Worm (Caenorhabditis elegans): Measurements from ENCODE around the gene K06A4.6.

Gene K06A4.6

ce11 chrV:9471675-9472074 lies 8.8 kb downstream of the K06A4.6 start, which contains the start of gene flp-6:
Gene flp-6, plus strand, starts transcription at chrV:9471975.
- TF ChIP-seq sem-2 (GFP tag; optimal IDR thresholded peaks at IDR 0.05) = no peak
- TF ChIP-seq pha-4 (tag; optimal IDR thresholded peaks at IDR 0.05) = no peak
- TF ChIP-seq unc-62 (GFP tag; optimal IDR thresholded peaks at IDR 0.05) = no peak
- no peak for TF ChIP-seq mab-5 (tag; optimal IDR thresholded peaks at IDR 0.05)
- no peak for TF ChIP-seq drap-1 (GFP tag; optimal IDR thresholded peaks at IDR 0.05)
- no peak for TF ChIP-seq unc-39 (tag; optimal IDR thresholded peaks at IDR 0.05)
- TF ChIP-seq lsy-2 (tag; optimal IDR thresholded peaks at IDR 0.05) = no peak
- TF ChIP-seq flh-1 (GFP tag; optimal IDR thresholded peaks at IDR 0.05) = no peak
- TF ChIP-seq hlh-1 (tag; optimal IDR thresholded peaks at IDR 0.05) = no peak

- TF ChIP-seq ces-1 (GFP tag; optimal IDR thresholded peaks at IDR 0.05) = no peak
- TF ChIP-seq bed-3 (GFP tag; optimal IDR thresholded peaks at IDR 0.05) = no peak
- no peak for TF ChIP-seq nhr-28 (tag; optimal IDR thresholded peaks at IDR 0.05)
- TF ChIP-seq unc-39 (tag; optimal IDR thresholded peaks at IDR 0.05) = no peak
- no peak for TF ChIP-seq snpc-4 (tag; optimal IDR thresholded peaks at IDR 0.05)
- TF ChIP-seq flh-1 (GFP tag; optimal IDR thresholded peaks at IDR 0.05) = no peak
- TF ChIP-seq ceh-83 (GFP tag; optimal IDR thresholded peaks at IDR 0.05) = no peak
- TF ChIP-seq hlh-1 (tag; optimal IDR thresholded peaks at IDR 0.05) = no peak
- no peak for TF ChIP-seq nhr-12 (tag; optimal IDR thresholded peaks at IDR 0.05)
- TF ChIP-seq elt-3 (tag; optimal IDR thresholded peaks at IDR 0.05) = no peak
- TF ChIP-seq pha-4 (tag; optimal IDR thresholded peaks at IDR 0.05) = no peak
- no peak for TF ChIP-seq unc-120 (tag; optimal IDR thresholded peaks at IDR 0.05; ENCODE audit: poor library complexity, severe bottlenecking)
- TF ChIP-seq ham-2 (GFP tag; optimal IDR thresholded peaks at IDR 0.05) = no peak
These were observed 14.9 kb downstream of the K06A4.6 start for ce11 chrV:9465529-9465928.

ce11 chrV:9462605-9463004 lies 17.9 kb downstream of the K06A4.6 start, which contains the start of gene F07D3.3:
Gene F07D3.3, minus strand, starts transcription at chrV:9462705.
- TF ChIP-seq nhr-76 (tag; optimal IDR thresholded peaks at IDR 0.05) (no peak), pha-4 (tag; optimal IDR thresholded peaks at IDR 0.05) (no peak), snpc-4 (tag; optimal IDR thresholded peaks at IDR 0.05) (no peak), blmp-1 (tag; optimal IDR thresholded peaks at IDR 0.05) (no peak), ceh-43 (GFP tag; optimal IDR thresholded peaks at IDR 0.05) (no peak), lin-32 (GFP tag; optimal IDR thresholded peaks at IDR 0.05) (no peak), bed-3 (GFP tag; optimal IDR thresholded peaks at IDR 0.05) (no peak), sem-2 (GFP tag; optimal IDR thresholded peaks at IDR 0.05) (no peak), nhr-2 (tag; optimal IDR thresholded peaks at IDR 0.05) (no peak), elt-1 (tag; optimal IDR thresholded peaks at IDR 0.05; ENCODE audit: borderline replicate concordance, insufficient read depth) (no peak), nhr-28 (tag; optimal IDR thresholded peaks at IDR 0.05) (no peak), ceh-83 (GFP tag; optimal IDR thresholded peaks at IDR 0.05) (no peak), cnd-1 (tag; optimal IDR thresholded peaks at IDR 0.05) (no peak), unc-62 (GFP tag; optimal IDR thresholded peaks at IDR 0.05) (no peak), flh-1 (GFP tag; optimal IDR thresholded peaks at IDR 0.05) (no peak)

- TF ChIP-seq hlh-1 (tag; optimal IDR thresholded peaks at IDR 0.05) = no peak
- no peak for TF ChIP-seq mep-1 (tag; optimal IDR thresholded peaks at IDR 0.05)
- no peak for TF ChIP-seq cnd-1 (tag; optimal IDR thresholded peaks at IDR 0.05)
- no peak for TF ChIP-seq nhr-12 (tag; optimal IDR thresholded peaks at IDR 0.05)
- TF ChIP-seq nhr-2 (tag; optimal IDR thresholded peaks at IDR 0.05) = no peak
- TF ChIP-seq ham-2 (GFP tag; optimal IDR thresholded peaks at IDR 0.05) = no peak
- TF ChIP-seq unc-39 (tag; optimal IDR thresholded peaks at IDR 0.05) = no peak
- TF ChIP-seq pha-4 (tag; optimal IDR thresholded peaks at IDR 0.05) = no peak
- no peak for TF ChIP-seq elt-1 (tag; optimal IDR thresholded peaks at IDR 0.05; ENCODE audit: borderline replicate concordance, insufficient read depth)
- TF ChIP-seq lin-13 (tag; optimal IDR thresholded peaks at IDR 0.05) = no peak
- no peak for TF ChIP-seq sptf-1 (tag; optimal IDR thresholded peaks at IDR 0.05)
- TF ChIP-seq lin-32 (GFP tag; optimal IDR thresholded peaks at IDR 0.05) = no peak
- TF ChIP-seq flh-1 (GFP tag; optimal IDR thresholded peaks at IDR 0.05) = no peak
- no peak for TF ChIP-seq drap-1 (GFP tag; optimal IDR thresholded peaks at IDR 0.05)
- no peak for TF ChIP-seq nhr-76 (tag; optimal IDR thresholded peaks at IDR 0.05)
These were observed 22.9 kb downstream of the K06A4.6 start for ce11 chrV:9457535-9457934.

- TF ChIP-seq nhr-76 (tag; optimal IDR thresholded peaks at IDR 0.05) (no peak), cnd-1 (tag; optimal IDR thresholded peaks at IDR 0.05) (no peak), unc-120 (tag; optimal IDR thresholded peaks at IDR 0.05; ENCODE audit: poor library complexity, severe bottlenecking) (peak; percentile 44), lin-32 (GFP tag; optimal IDR thresholded peaks at IDR 0.05) (no peak), zip-8 (tag; optimal IDR thresholded peaks at IDR 0.05) (no peak), drap-1 (GFP tag; optimal IDR thresholded peaks at IDR 0.05) (no peak), elt-3 (tag; optimal IDR thresholded peaks at IDR 0.05) (peak; percentile 33), ceh-43 (GFP tag; optimal IDR thresholded peaks at IDR 0.05) (no peak), tbx-8 (GFP tag; optimal IDR thresholded peaks at IDR 0.05) (no peak), sem-2 (GFP tag; optimal IDR thresholded peaks at IDR 0.05) (no peak), ham-2 (GFP tag; optimal IDR thresholded peaks at IDR 0.05) (peak; percentile 32), mep-1 (tag; optimal IDR thresholded peaks at IDR 0.05) (no peak), nhr-237 (tag; optimal IDR thresholded peaks at IDR 0.05) (no peak), bed-3 (GFP tag; optimal IDR thresholded peaks at IDR 0.05) (no peak), blmp-1 (tag; optimal IDR thresholded peaks at IDR 0.05) (peak; percentile 86), unc-62 (GFP tag; optimal IDR thresholded peaks at IDR 0.05) (peak; percentile 36), mab-5 (tag; optimal IDR thresholded peaks at IDR 0.05) (peak; percentile 28), ceh-83 (GFP tag; optimal IDR thresholded peaks at IDR 0.05) (no peak), flh-1 (GFP tag; optimal IDR thresholded peaks at IDR 0.05) (no peak), hlh-1 (tag; optimal IDR thresholded peaks at IDR 0.05) (no peak), elt-1 (tag; optimal IDR thresholded peaks at IDR 0.05; ENCODE audit: borderline replicate concordance, insufficient read depth) (no peak), nhr-28 (tag; optimal IDR thresholded peaks at IDR 0.05) (no peak), lin-13 (tag; optimal IDR thresholded peaks at IDR 0.05) (no peak), snpc-4 (tag; optimal IDR thresholded peaks at IDR 0.05) (no peak), sptf-1 (tag; optimal IDR thresholded peaks at IDR 0.05) (no peak), ces-1 (GFP tag; optimal IDR thresholded peaks at IDR 0.05) (no peak), nhr-12 (tag; optimal IDR thresholded peaks at IDR 0.05) (no peak), mls-2 (tag; optimal IDR thresholded peaks at IDR 0.05) (no peak), lsy-2 (tag; optimal IDR thresholded peaks at IDR 0.05) (no peak)
These were observed 26.5 kb downstream of the K06A4.6 start for ce11 chrV:9453933-9454332.

Measured in whole organism, mixed stage, embryonic.